Worm (Caenorhabditis elegans): ENCODE data around the gene arf-5.

DNA sequence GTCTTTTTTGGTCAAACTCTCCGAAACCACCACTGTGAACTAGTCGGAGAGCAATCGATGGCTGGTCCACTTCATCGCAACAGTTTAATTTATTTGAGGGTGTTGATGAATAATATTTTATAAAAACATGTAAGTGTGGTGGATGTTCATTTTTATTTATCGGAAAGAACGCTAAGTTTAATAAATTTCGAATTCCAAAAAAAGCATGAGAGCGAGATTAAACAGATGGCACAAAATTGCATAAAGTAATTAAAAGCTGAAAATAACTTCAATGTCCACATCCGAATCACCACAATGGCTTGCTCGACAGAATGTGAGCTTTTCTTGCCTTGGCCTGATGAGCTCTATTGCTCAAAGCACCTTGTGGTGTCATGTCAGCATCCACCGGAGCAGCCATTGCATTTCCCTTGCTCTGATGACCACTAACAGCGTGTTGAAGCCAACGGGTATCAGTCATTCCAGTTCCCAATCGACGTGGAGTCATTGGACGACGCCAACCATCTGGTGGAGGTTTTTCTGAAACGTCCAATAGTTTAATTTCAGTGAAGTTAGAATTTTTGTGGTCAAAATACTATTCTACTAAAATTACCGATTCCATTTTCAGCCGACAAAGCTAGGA, 1.5 kb downstream of the arf-5 start:
- TF ChIP-seq snpc-4 (tag; optimal IDR thresholded peaks at IDR 0.05) (no peak), unc-39 (tag; optimal IDR thresholded peaks at IDR 0.05) (no peak), elt-1 (tag; optimal IDR thresholded peaks at IDR 0.05; ENCODE audit: borderline replicate concordance, insufficient read depth) (no peak), ztf-11 (tag; optimal IDR thresholded peaks at IDR 0.05) (no peak), cnd-1 (tag; optimal IDR thresholded peaks at IDR 0.05) (no peak), lsy-2 (tag; optimal IDR thresholded peaks at IDR 0.05) (no peak), unc-62 (GFP tag; optimal IDR thresholded peaks at IDR 0.05) (no peak), sptf-1 (tag; optimal IDR thresholded peaks at IDR 0.05) (no peak), mls-2 (tag; optimal IDR thresholded peaks at IDR 0.05) (no peak), nhr-2 (tag; optimal IDR thresholded peaks at IDR 0.05) (no peak), ces-1 (GFP tag; optimal IDR thresholded peaks at IDR 0.05) (no peak), nhr-28 (tag; optimal IDR thresholded peaks at IDR 0.05) (no peak), mep-1 (tag; optimal IDR thresholded peaks at IDR 0.05) (no peak)
